Worm (Caenorhabditis elegans) whole organism, L4 larva: ENCODE data around the gene H35B03.1.

ENCODE experiments used
- F49E8.2 ChIP-seq: sonication (generic microtip); optimal IDR thresholded peaks from 2 replicates; lab custom pipeline; 2016; ENCODE audit warnings: missing compliant biosample characterization, mild to moderate bottlenecking, missing genetic modification characterization, borderline replicate concordance
- T20F7.1 ChIP-seq: fragments of 200-800 bp; sonication (Bioruptor generic); optimal IDR thresholded peaks from 2 replicates; lab custom pipeline; 2018; ENCODE audit warnings: mild to moderate bottlenecking, missing genetic modification characterization, missing compliant biosample characterization
- Y105C5A.15 ChIP-seq: fragments of 200-800 bp; sonication (Bioruptor generic); IDR thresholded peaks from 2 replicates; pipeline ENCODE4 v1.3.6; 2022; ENCODE audit warnings: missing genetic modification characterization, missing compliant biosample characterization
- Y48G9A.11 ChIP-seq: fragments of 200-800 bp; sonication (Bioruptor generic); IDR thresholded peaks from 2 replicates; pipeline ENCODE4 v1.3.6; 2022; ENCODE audit warnings: missing genetic modification reagents, missing genetic modification characterization, missing compliant biosample characterization
- ZK337.2 ChIP-seq: fragments of 200-800 bp; sonication (Bioruptor generic); IDR thresholded peaks from 2 replicates; pipeline ENCODE4 v1.3.6; 2022; ENCODE audit warnings: missing genetic modification reagents, missing genetic modification characterization, missing compliant biosample characterization
- ZK546.5 ChIP-seq, 2 experiments: sonication (generic microtip); optimal IDR thresholded peaks; 2 replicates each; lab custom pipeline; 2017; ENCODE audit warnings: missing biosample characterization in 2 of 2, missing genetic modification characterization in 2 of 2
- attf-4 ChIP-seq: sonication (generic microtip); optimal IDR thresholded peaks from 3 replicates; lab custom pipeline; 2017; ENCODE audit warnings: missing biosample characterization, missing genetic modification characterization
- ceh-28 ChIP-seq: fragments of 150-350 bp; optimal IDR thresholded peaks from 2 replicates; lab custom pipeline; 2014; ENCODE audit warnings: missing biosample characterization, missing genetic modification reagents, missing genetic modification characterization
- ceh-32 ChIP-seq: sonication (generic microtip); optimal IDR thresholded peaks from 2 replicates; lab custom pipeline; 2016; ENCODE audit warnings: mild to moderate bottlenecking, missing genetic modification characterization, missing compliant biosample characterization; ENCODE audit not compliant: poor library complexity
- ceh-82 ChIP-seq: sonication (generic microtip); optimal IDR thresholded peaks from 2 replicates; lab custom pipeline; 2017; ENCODE audit warnings: missing biosample characterization, missing genetic modification characterization
- ctbp-1 ChIP-seq: fragments of 200-800 bp; sonication (Bioruptor generic); IDR thresholded peaks from 2 replicates; pipeline ENCODE4 v1.3.6; 2022; ENCODE audit warnings: missing genetic modification reagents, missing genetic modification characterization, missing compliant biosample characterization
- daf-12 ChIP-seq: fragments of 150-350 bp; optimal IDR thresholded peaks from 2 replicates; lab custom pipeline; 2014; ENCODE audit warnings: missing biosample characterization, missing genetic modification reagents, missing genetic modification characterization
- daf-16 ChIP-seq, 3 experiments: sonication (generic microtip); optimal IDR thresholded peaks; 2 replicates each; lab custom pipeline; 2016 to 2017; ENCODE audit warnings: missing genetic modification characterization in 3 of 3, missing genetic modification reagents in 3 of 3, mild to moderate bottlenecking in 2 of 3, missing compliant biosample characterization in 2 of 3, missing biosample characterization in 1 of 3, moderate library complexity in 1 of 3
- daf-8 ChIP-seq: fragments of 200-800 bp; sonication (Bioruptor generic); IDR thresholded peaks from 2 replicates; pipeline ENCODE4 v1.3.6; 2022; ENCODE audit warnings: missing genetic modification characterization, missing compliant biosample characterization
- dpl-1 ChIP-seq: fragments of 150-350 bp; optimal IDR thresholded peaks from 2 replicates; lab custom pipeline; 2014; ENCODE audit warnings: missing biosample characterization, missing genetic modification reagents, missing genetic modification characterization
- duxl-1 ChIP-seq: sonication (generic microtip); optimal IDR thresholded peaks from 2 replicates; lab custom pipeline; 2016; ENCODE audit warnings: mild to moderate bottlenecking, missing genetic modification characterization, moderate library complexity, missing compliant biosample characterization; ENCODE audit not compliant: poor library complexity
- dve-1 ChIP-seq: sonication (generic microtip); optimal IDR thresholded peaks from 2 replicates; lab custom pipeline; 2017; ENCODE audit warnings: antibody characterized with exemption, mild to moderate bottlenecking, missing genetic modification characterization, missing compliant biosample characterization; ENCODE audit not compliant: insufficient read depth
- egl-27 ChIP-seq: sonication (generic microtip); optimal IDR thresholded peaks from 3 replicates; lab custom pipeline; 2017; ENCODE audit warnings: missing biosample characterization, missing genetic modification reagents, missing genetic modification characterization
- gei-8 ChIP-seq: fragments of 200-800 bp; sonication (Bioruptor generic); optimal IDR thresholded peaks from 2 replicates; lab custom pipeline; 2018; ENCODE audit warnings: mild to moderate bottlenecking, missing genetic modification characterization, missing compliant biosample characterization
- hlh-11 ChIP-seq: fragments of 200-800 bp; sonication (Bioruptor generic); optimal IDR thresholded peaks from 2 replicates; lab custom pipeline; 2018; ENCODE audit warnings: mild to moderate bottlenecking, missing genetic modification characterization, missing compliant biosample characterization
- hlh-30 ChIP-seq: sonication (generic microtip); optimal IDR thresholded peaks from 2 replicates; lab custom pipeline; 2017; ENCODE audit warnings: antibody characterized with exemption, mild to moderate bottlenecking, missing genetic modification characterization, missing compliant biosample characterization; ENCODE audit not compliant: insufficient read depth
- jun-1 ChIP-seq: fragments of 150-350 bp; optimal IDR thresholded peaks from 2 replicates; lab custom pipeline; 2014; ENCODE audit warnings: missing biosample characterization, missing genetic modification reagents, missing genetic modification characterization
- lim-7 ChIP-seq: fragments of 200-800 bp; sonication (Bioruptor generic); IDR thresholded peaks from 2 replicates; pipeline ENCODE4 v1.3.6; 2022; ENCODE audit warnings: missing genetic modification characterization, missing compliant biosample characterization
- lin-1 ChIP-seq: fragments of 200-800 bp; sonication (Bioruptor generic); IDR thresholded peaks from 2 replicates; pipeline ENCODE4 v1.3.6; 2022; ENCODE audit warnings: missing genetic modification reagents, missing genetic modification characterization, missing compliant biosample characterization
- lin-15B ChIP-seq: fragments of 150-350 bp; sonication (generic microtip); optimal IDR thresholded peaks from 3 replicates; lab custom pipeline; 2014; ENCODE audit warnings: missing biosample characterization, missing genetic modification characterization
- lsy-2 ChIP-seq, 2 experiments: fragments of 150-350 bp in 1 of 2; sonication (generic microtip) in 1 of 2; optimal IDR thresholded peaks; 2 replicates each; lab custom pipeline; 2014 to 2017; ENCODE audit warnings: missing biosample characterization in 2 of 2, missing genetic modification characterization in 2 of 2
- madf-9 ChIP-seq: fragments of 200-800 bp; sonication (Bioruptor generic); conservative IDR thresholded peaks from 2 replicates; pipeline ENCODE4 v1.3.6; 2022; ENCODE audit warnings: missing genetic modification reagents, missing genetic modification characterization, missing compliant biosample characterization
- mes-2 ChIP-seq: sonication (generic microtip); optimal IDR thresholded peaks from 2 replicates; lab custom pipeline; 2016; ENCODE audit warnings: missing genotype, mild to moderate bottlenecking, missing genetic modification characterization, missing compliant biosample characterization; ENCODE audit not compliant: poor library complexity, severe bottlenecking
- mxl-2 ChIP-seq: fragments of 200-800 bp; sonication (Bioruptor generic); conservative IDR thresholded peaks from 2 replicates; pipeline ENCODE4 v1.3.6; 2022; ENCODE audit warnings: missing genetic modification reagents, missing genetic modification characterization, missing compliant biosample characterization
- mxl-3 ChIP-seq: fragments of 200-800 bp; sonication (Bioruptor generic); optimal IDR thresholded peaks from 2 replicates; lab custom pipeline; 2018; ENCODE audit warnings: mild to moderate bottlenecking, missing genetic modification characterization, missing compliant biosample characterization
- nhr-10 ChIP-seq: fragments of 150-350 bp; optimal IDR thresholded peaks from 2 replicates; lab custom pipeline; 2014; ENCODE audit warnings: missing biosample characterization, missing genetic modification characterization
- nhr-11 ChIP-seq: fragments of 150-350 bp; optimal IDR thresholded peaks from 2 replicates; lab custom pipeline; 2014; ENCODE audit warnings: missing biosample characterization, missing genetic modification characterization
- nhr-111 ChIP-seq: fragments of 200-800 bp; sonication (Bioruptor generic); optimal IDR thresholded peaks from 2 replicates; lab custom pipeline; 2018; ENCODE audit warnings: mild to moderate bottlenecking, missing genetic modification characterization, missing compliant biosample characterization
- nhr-41 ChIP-seq: fragments of 200-800 bp; sonication (Bioruptor generic); IDR thresholded peaks from 2 replicates; pipeline ENCODE4 v1.3.6; 2022; ENCODE audit warnings: missing genetic modification reagents, missing genetic modification characterization, missing compliant biosample characterization
- nhr-48 ChIP-seq: sonication (generic microtip); optimal IDR thresholded peaks from 2 replicates; lab custom pipeline; 2016; ENCODE audit warnings: mild to moderate bottlenecking, missing genetic modification characterization, missing compliant biosample characterization
- nhr-76 ChIP-seq: fragments of 150-350 bp; optimal IDR thresholded peaks from 2 replicates; lab custom pipeline; 2014; ENCODE audit warnings: missing biosample characterization, missing genetic modification characterization
- nhr-77 ChIP-seq: fragments of 150-350 bp; optimal IDR thresholded peaks from 2 replicates; lab custom pipeline; 2014; ENCODE audit warnings: missing biosample characterization, missing genetic modification characterization
- pqm-1 ChIP-seq: sonication (generic microtip); optimal IDR thresholded peaks from 2 replicates; lab custom pipeline; 2017; ENCODE audit warnings: missing biosample characterization, missing genetic modification characterization
- rbr-2 ChIP-seq: sonication (generic microtip); optimal IDR thresholded peaks from 2 replicates; lab custom pipeline; 2016; ENCODE audit warnings: missing genotype, missing genetic modification characterization, missing compliant biosample characterization
- saeg-2 ChIP-seq: fragments of 200-800 bp; sonication (Bioruptor generic); IDR thresholded peaks from 2 replicates; pipeline ENCODE4 v1.3.6; 2022; ENCODE audit warnings: missing genetic modification reagents, missing genetic modification characterization, missing compliant biosample characterization
- sdz-12 ChIP-seq: fragments of 200-800 bp; sonication (Bioruptor generic); optimal IDR thresholded peaks from 2 replicates; lab custom pipeline; 2018; ENCODE audit warnings: mild to moderate bottlenecking, missing genetic modification characterization, missing compliant biosample characterization
- skn-1 ChIP-seq: fragments of 150-350 bp; optimal IDR thresholded peaks from 2 replicates; lab custom pipeline; 2014; ENCODE audit warnings: missing biosample characterization, missing genetic modification characterization
- snpc-4 ChIP-seq: fragments of 150-350 bp; optimal IDR thresholded peaks from 2 replicates; lab custom pipeline; 2014; ENCODE audit warnings: missing biosample characterization, missing genetic modification characterization
- spr-3 ChIP-seq: fragments of 200-800 bp; sonication (Bioruptor generic); optimal IDR thresholded peaks from 2 replicates; lab custom pipeline; 2018; ENCODE audit warnings: mild to moderate bottlenecking, missing genetic modification characterization, missing compliant biosample characterization
- tra-1 ChIP-seq: fragments of 200-800 bp; sonication (Bioruptor generic); IDR thresholded peaks from 2 replicates; pipeline ENCODE4 v1.3.6; 2022; ENCODE audit warnings: missing genetic modification reagents, missing genetic modification characterization, missing compliant biosample characterization
- unc-62 ChIP-seq, 3 experiments: fragments of 150-350 bp in 1 of 3; sonication (generic microtip); optimal IDR thresholded peaks in 2 of 3; peaks in 1 of 3; 1 replicate in 1 of 3; 2 replicates in 2 of 3; lab custom pipeline; 2014 to 2017; ENCODE audit warnings: missing biosample characterization in 3 of 3, missing genetic modification characterization in 3 of 3, missing genetic modification reagents in 3 of 3, missing genotype in 1 of 3
- vab-7 ChIP-seq: fragments of 200-800 bp; sonication (Bioruptor generic); IDR thresholded peaks from 2 replicates; pipeline ENCODE4 v1.3.6; 2022; ENCODE audit warnings: missing genetic modification reagents, missing genetic modification characterization, missing compliant biosample characterization
- zag-1 ChIP-seq: fragments of 150-350 bp; optimal IDR thresholded peaks from 2 replicates; lab custom pipeline; 2014; ENCODE audit warnings: missing biosample characterization, missing genetic modification characterization

Gene H35B03.1

ce11 chrIV:5766804-5767203, 41.4 kb downstream of the H35B03.1 start:
- TF ChIP-seq nhr-48 (tag; lab: Kevin White, UChicago) (no peak), unc-62 (GFP tag; optimal IDR thresholded peaks at IDR 0.05 in 1 of 2; lab: Kevin White, UChicago) (peak in 1 of 2 experiments; percentile 91), unc-62 (tag; optimal IDR thresholded peaks at IDR 0.05; lab: Kevin White, UChicago) (no peak), daf-8 (GFP tag; lab: Robert Waterston, UW) (no peak), mxl-3 (GFP tag; lab: Kevin White, UChicago) (no peak), hlh-30 (tag; lab: Kevin White, UChicago) (no peak), nhr-10 (tag; lab: Kevin White, UChicago) (no peak)

DNA sequence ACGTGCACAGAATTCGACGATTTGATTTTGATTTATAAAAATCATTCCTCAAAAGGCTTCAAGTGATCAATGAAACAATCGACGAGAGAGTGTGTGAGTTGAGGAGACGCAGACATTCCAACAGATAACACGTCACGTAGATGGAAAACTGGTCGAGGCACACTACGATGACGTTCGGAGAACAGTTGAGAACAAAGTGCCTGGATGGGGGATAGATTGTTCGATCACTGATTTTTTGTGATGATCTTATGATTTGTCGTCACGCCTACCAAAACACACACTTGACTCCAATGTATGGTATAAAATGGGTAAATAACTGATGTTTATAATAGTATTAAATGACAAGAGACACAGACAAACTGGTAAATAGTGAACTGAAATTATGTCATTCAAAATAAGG, 52.9 kb downstream of the H35B03.1 start:
- no peak for TF ChIP-seq mes-2 (tag; lab: Kevin White, UChicago)
- TF ChIP-seq ceh-28 = no peak
- TF ChIP-seq lim-7 (GFP tag; lab: Robert Waterston, UW) = no peak
- no peak for TF ChIP-seq nhr-41 (GFP tag; lab: Robert Waterston, UW)
- TF ChIP-seq ceh-32 = no peak
- peak; percentile 36 for TF ChIP-seq duxl-1 (tag; lab: Kevin White, UChicago)
- TF ChIP-seq Y48G9A.11 (GFP tag; lab: Robert Waterston, UW) = no peak
- no peak for TF ChIP-seq nhr-11 (tag; lab: Kevin White, UChicago)
- no peak for TF ChIP-seq daf-16 (GFP tag; optimal IDR thresholded peaks at IDR 0.05; lab: Kevin White, UChicago)
- peak; percentile 47 for TF ChIP-seq daf-16 (tag; optimal IDR thresholded peaks at IDR 0.05; lab: Kevin White, UChicago)
- TF ChIP-seq nhr-77 (tag; lab: Kevin White, UChicago) = peak; percentile 38
- peak; percentile 38 for TF ChIP-seq mxl-3 (GFP tag; lab: Kevin White, UChicago)
- TF ChIP-seq saeg-2 (GFP tag; lab: Robert Waterston, UW) = no peak
- no peak for TF ChIP-seq F49E8.2 (tag; lab: Kevin White, UChicago)
- no peak for TF ChIP-seq lin-1 (GFP tag; lab: Robert Waterston, UW)
- TF ChIP-seq lsy-2 (tag; optimal IDR thresholded peaks at IDR 0.05; lab: Kevin White, UChicago) = peak; percentile 36 to 38
- TF ChIP-seq madf-9 = no peak
- no peak for TF ChIP-seq ctbp-1 (GFP tag; lab: Robert Waterston, UW)
- TF ChIP-seq zag-1 (tag; lab: Kevin White, UChicago) = no peak
- TF ChIP-seq pqm-1 = peak; percentile 40
- TF ChIP-seq daf-12 = no peak
- TF ChIP-seq Y105C5A.15 (GFP tag; lab: Robert Waterston, UW) = no peak
- no peak for TF ChIP-seq jun-1 (tag; lab: Kevin White, UChicago)
- no peak for TF ChIP-seq dpl-1 (GFP tag; lab: Kevin White, UChicago)
- TF ChIP-seq tra-1 (GFP tag; lab: Robert Waterston, UW) = no peak
- TF ChIP-seq snpc-4 (tag; lab: Kevin White, UChicago) = no peak
- TF ChIP-seq dve-1 = peak; percentile 93
- TF ChIP-seq hlh-11 (tag; lab: Kevin White, UChicago) = peak; percentile 89
- no peak for TF ChIP-seq ZK546.5 (tag; optimal IDR thresholded peaks at IDR 0.05; lab: Kevin White, UChicago)
- no peak for TF ChIP-seq ZK337.2 (GFP tag; lab: Robert Waterston, UW)
- no peak for TF ChIP-seq nhr-111 (GFP tag; lab: Kevin White, UChicago)
- TF ChIP-seq sdz-12 = no peak
- TF ChIP-seq gei-8 = no peak
- no peak for TF ChIP-seq skn-1
- no peak for TF ChIP-seq mxl-2 (GFP tag; lab: Robert Waterston, UW)
- no peak for TF ChIP-seq daf-8 (GFP tag; lab: Robert Waterston, UW)
- no peak for TF ChIP-seq ceh-82 (tag; lab: Kevin White, UChicago)
- no peak for TF ChIP-seq vab-7 (GFP tag; lab: Robert Waterston, UW)
- no peak for TF ChIP-seq attf-4
- no peak for TF ChIP-seq T20F7.1 (GFP tag; lab: Kevin White, UChicago)
- no peak for TF ChIP-seq nhr-76
- peak; percentile 4 for TF ChIP-seq rbr-2
- TF ChIP-seq unc-62 (GFP tag; optimal IDR thresholded peaks at IDR 0.05 in 1 of 2; lab: Kevin White, UChicago) = no peak
- no peak for TF ChIP-seq unc-62 (tag; optimal IDR thresholded peaks at IDR 0.05; lab: Kevin White, UChicago)
- TF ChIP-seq egl-27 (tag; lab: Kevin White, UChicago) = no peak
- TF ChIP-seq spr-3 (GFP tag; lab: Kevin White, UChicago) = no peak
- TF ChIP-seq lin-15B (tag; lab: Kevin White, UChicago) = no peak
